Worm (Caenorhabditis elegans) whole organism, L3 larva: ENCODE data around the gene tftc-5.

ENCODE experiments used
- R02D3.7 ChIP-seq: fragments of 150-350 bp; optimal IDR thresholded peaks from 2 replicates; lab custom pipeline; 2014; ENCODE audit warnings: missing biosample characterization, missing genetic modification characterization
- ZK546.5 ChIP-seq: sonication (generic microtip); optimal IDR thresholded peaks from 2 replicates; lab custom pipeline; 2017; ENCODE audit warnings: missing biosample characterization, missing genetic modification characterization
- aly-2 ChIP-seq: fragments of 150-350 bp; optimal IDR thresholded peaks from 2 replicates; lab custom pipeline; 2014; ENCODE audit warnings: missing biosample characterization, missing genetic modification characterization
- ama-1 ChIP-seq: fragments of 150-350 bp; optimal IDR thresholded peaks from 2 replicates; lab custom pipeline; 2018
- ceh-16 ChIP-seq: sonication (generic microtip); optimal IDR thresholded peaks from 2 replicates; lab custom pipeline; 2017; ENCODE audit warnings: missing biosample characterization, missing genetic modification characterization
- ceh-28 ChIP-seq: fragments of 150-350 bp; optimal IDR thresholded peaks from 2 replicates; lab custom pipeline; 2014; ENCODE audit warnings: missing biosample characterization, missing genetic modification reagents, missing genetic modification characterization
- ceh-82 ChIP-seq: fragments of 150-350 bp; optimal IDR thresholded peaks from 2 replicates; lab custom pipeline; 2014; ENCODE audit warnings: missing biosample characterization, missing genetic modification characterization
- daf-12 ChIP-seq: fragments of 150-350 bp; optimal IDR thresholded peaks from 2 replicates; lab custom pipeline; 2014; ENCODE audit warnings: missing biosample characterization, missing genetic modification reagents, missing genetic modification characterization
- egl-27 ChIP-seq: sonication (generic microtip); optimal IDR thresholded peaks from 4 replicates; lab custom pipeline; 2017; ENCODE audit warnings: missing biosample characterization, missing genetic modification reagents, missing genetic modification characterization
- egl-5 ChIP-seq: fragments of 150-350 bp; optimal IDR thresholded peaks from 2 replicates; lab custom pipeline; 2017; ENCODE audit warnings: missing biosample characterization, missing genetic modification reagents, missing genetic modification characterization, inconsistent platforms
- elt-2 ChIP-seq: sonication (generic microtip); optimal IDR thresholded peaks from 2 replicates; lab custom pipeline; 2016; ENCODE audit warnings: missing genetic modification reagents, mild to moderate bottlenecking, missing genetic modification characterization, missing compliant biosample characterization
- elt-3 ChIP-seq, 3 experiments: fragments of 150-350 bp in 1 of 3; sonication (generic microtip) in 2 of 3; optimal IDR thresholded peaks; 2 replicates in 2 of 3; 4 replicates in 1 of 3; lab custom pipeline; 2014 to 2017; ENCODE audit warnings: missing biosample characterization in 3 of 3, missing genetic modification characterization in 3 of 3
- eor-1 ChIP-seq, 2 experiments: fragments of 150-350 bp; optimal IDR thresholded peaks; 2 replicates each; lab custom pipeline; 2014 to 2018; ENCODE audit warnings: missing biosample characterization in 2 of 2, missing genetic modification characterization in 2 of 2
- fkh-2 ChIP-seq: fragments of 150-350 bp; optimal IDR thresholded peaks from 2 replicates; lab custom pipeline; 2014; ENCODE audit warnings: missing biosample characterization, missing genetic modification reagents, missing genetic modification characterization
- fos-1 ChIP-seq: fragments of 150-350 bp; optimal IDR thresholded peaks from 2 replicates; lab custom pipeline; 2014; ENCODE audit warnings: missing biosample characterization, missing genetic modification characterization
- hmg-11 ChIP-seq: sonication (generic microtip); optimal IDR thresholded peaks from 2 replicates; lab custom pipeline; 2016; ENCODE audit warnings: missing genetic modification characterization, missing compliant biosample characterization
- jun-1 ChIP-seq: fragments of 150-350 bp; optimal IDR thresholded peaks from 2 replicates; lab custom pipeline; 2014; ENCODE audit warnings: missing biosample characterization, missing genetic modification reagents, missing genetic modification characterization
- lin-15B ChIP-seq: fragments of 150-350 bp; optimal IDR thresholded peaks from 2 replicates; lab custom pipeline; 2014; ENCODE audit warnings: missing biosample characterization, missing genetic modification characterization
- lin-39 ChIP-seq: fragments of 150-350 bp; optimal IDR thresholded peaks from 2 replicates; lab custom pipeline; 2018; ENCODE audit warnings: missing biosample characterization, missing genetic modification reagents, missing genetic modification characterization
- lsy-12 ChIP-seq: sonication (generic microtip); optimal IDR thresholded peaks from 2 replicates; lab custom pipeline; 2016; ENCODE audit warnings: mild to moderate bottlenecking, missing genetic modification characterization, missing compliant biosample characterization
- mdl-1 ChIP-seq: fragments of 150-350 bp; optimal IDR thresholded peaks from 2 replicates; lab custom pipeline; 2014; ENCODE audit warnings: missing biosample characterization, missing genetic modification characterization
- nfya-1 ChIP-seq: sonication (generic microtip); optimal IDR thresholded peaks from 2 replicates; lab custom pipeline; 2017; ENCODE audit warnings: missing genetic modification characterization, mild to moderate bottlenecking, missing compliant biosample characterization, antibody characterized with exemption, moderate library complexity; ENCODE audit not compliant: insufficient read depth
- nhr-11 ChIP-seq: fragments of 150-350 bp; optimal IDR thresholded peaks from 2 replicates; lab custom pipeline; 2014; ENCODE audit warnings: missing biosample characterization, missing genetic modification characterization
- nhr-12 ChIP-seq: fragments of 150-350 bp; optimal IDR thresholded peaks from 2 replicates; lab custom pipeline; 2014; ENCODE audit warnings: missing biosample characterization, missing genetic modification characterization
- nhr-23 ChIP-seq: fragments of 150-350 bp; optimal IDR thresholded peaks from 2 replicates; lab custom pipeline; 2014; ENCODE audit warnings: missing biosample characterization, missing genetic modification reagents, missing genetic modification characterization
- nhr-237 ChIP-seq: fragments of 150-350 bp; optimal IDR thresholded peaks from 2 replicates; lab custom pipeline; 2014; ENCODE audit warnings: missing biosample characterization, missing genetic modification characterization
- nhr-25 ChIP-seq: sonication (generic microtip); optimal IDR thresholded peaks from 2 replicates; lab custom pipeline; 2017; ENCODE audit warnings: missing biosample characterization, missing genetic modification characterization
- nhr-28 ChIP-seq: fragments of 150-350 bp; optimal IDR thresholded peaks from 2 replicates; lab custom pipeline; 2014; ENCODE audit warnings: missing biosample characterization, missing genetic modification characterization
- nhr-43 ChIP-seq: sonication (generic microtip); optimal IDR thresholded peaks from 2 replicates; lab custom pipeline; 2016; ENCODE audit warnings: mild to moderate bottlenecking, missing genetic modification characterization, missing compliant biosample characterization; ENCODE audit not compliant: poor library complexity, severe bottlenecking
- nhr-67 ChIP-seq: fragments of 150-350 bp; optimal IDR thresholded peaks from 2 replicates; lab custom pipeline; 2014; ENCODE audit warnings: missing biosample characterization, missing genetic modification characterization
- pha-4 ChIP-seq: fragments of 150-350 bp; optimal IDR thresholded peaks from 2 replicates; lab custom pipeline; 2014; ENCODE audit warnings: missing biosample characterization, missing genetic modification reagents, missing genetic modification characterization
- pqm-1 ChIP-seq: fragments of 150-350 bp; optimal IDR thresholded peaks from 2 replicates; lab custom pipeline; 2017; ENCODE audit warnings: missing biosample characterization, missing genetic modification characterization, inconsistent platforms
- sea-2 ChIP-seq: fragments of 150-350 bp; sonication (generic microtip); optimal IDR thresholded peaks from 4 replicates; lab custom pipeline; 2014; ENCODE audit warnings: missing biosample characterization, missing genetic modification reagents, missing genetic modification characterization
- skn-1 ChIP-seq: fragments of 150-350 bp; optimal IDR thresholded peaks from 2 replicates; lab custom pipeline; 2014; ENCODE audit warnings: missing biosample characterization, missing genetic modification characterization
- snpc-4 ChIP-seq: fragments of 150-350 bp; optimal IDR thresholded peaks from 2 replicates; lab custom pipeline; 2014; ENCODE audit warnings: missing biosample characterization, missing genetic modification characterization
- tbx-2 ChIP-seq: sonication (generic microtip); optimal IDR thresholded peaks from 2 replicates; lab custom pipeline; 2016; ENCODE audit warnings: mild to moderate bottlenecking, missing genetic modification characterization, missing compliant biosample characterization
- unc-39 ChIP-seq: sonication (generic microtip); optimal IDR thresholded peaks from 4 replicates; lab custom pipeline; 2017; ENCODE audit warnings: missing biosample characterization, missing genetic modification characterization
- unc-62 ChIP-seq: fragments of 150-350 bp; sonication (generic microtip); optimal IDR thresholded peaks from 4 replicates; lab custom pipeline; 2014; ENCODE audit warnings: missing biosample characterization, missing genetic modification reagents, missing genetic modification characterization
- ztf-11 ChIP-seq: fragments of 150-350 bp; optimal IDR thresholded peaks from 2 replicates; lab custom pipeline; 2014; ENCODE audit warnings: missing biosample characterization, missing genetic modification characterization
- ztf-4 ChIP-seq: fragments of 150-350 bp; optimal IDR thresholded peaks from 2 replicates; lab custom pipeline; 2014; ENCODE audit warnings: missing biosample characterization, missing genetic modification characterization

The tftc-5 gene

ce11 chrIII:3986368-3986767, 35.6 kb upstream of the tftc-5 start, which contains the start of gene Y1A5A.1:
Y1A5A.1 (minus strand) TSS chrIII:3986661.
- TF ChIP-seq snpc-4 (no peak), sea-2 (GFP tag; lab: Kevin White, UChicago) (no peak), elt-3 (tag; optimal IDR thresholded peaks at IDR 0.05; lab: Kevin White, UChicago) (no peak), jun-1 (tag; lab: Kevin White, UChicago) (no peak), elt-2 (no peak), nhr-11 (no peak), ztf-4 (tag; lab: Kevin White, UChicago) (no peak), nhr-12 (tag; lab: Kevin White, UChicago) (no peak), ceh-82 (tag; lab: Kevin White, UChicago) (no peak), unc-62 (GFP tag; lab: Kevin White, UChicago) (no peak), fkh-2 (no peak), hmg-11 (tag; lab: Kevin White, UChicago) (no peak), nhr-237 (tag; lab: Kevin White, UChicago) (no peak), egl-5 (tag; lab: Kevin White, UChicago) (no peak)

ce11 chrIII:3987759-3988158, 34.2 kb upstream of the tftc-5 start, which contains the start of gene C36E8.6:
C36E8.6 (plus strand) TSS chrIII:3988059.
- TF ChIP-seq lsy-12 (tag; lab: Kevin White, UChicago) (no peak), lin-15B (tag; lab: Kevin White, UChicago) (no peak), elt-3 (tag; optimal IDR thresholded peaks at IDR 0.05; lab: Kevin White, UChicago) (no peak), egl-27 (tag; lab: Kevin White, UChicago) (no peak), daf-12 (no peak)
- TF ChIP-seq, all 47 proteins: peak for 0

- TF ChIP-seq nfya-1 (tag; lab: Kevin White, UChicago) = peak; percentile 33
- TF ChIP-seq unc-62 (GFP tag; lab: Kevin White, UChicago) = no peak
- no peak for TF ChIP-seq mdl-1
- TF ChIP-seq, all 47 proteins: peak for 1
These were observed 30.6 kb upstream of the tftc-5 start for ce11 chrIII:3991362-3991761.

ce11 chrIII:3992089-3992488, 29.9 kb upstream of the tftc-5 start, which contains the start of gene glb-11:
glb-11 (minus strand) TSS chrIII:3992189.
- no peak for TF ChIP-seq ztf-11 (tag; lab: Kevin White, UChicago)
- no peak for TF ChIP-seq fkh-2
- TF ChIP-seq nhr-25 (tag; lab: Kevin White, UChicago) = no peak
- no peak for TF ChIP-seq mdl-1
- no peak for TF ChIP-seq lsy-12 (tag; lab: Kevin White, UChicago)
- TF ChIP-seq pha-4 = no peak
- no peak for TF ChIP-seq ceh-16
- TF ChIP-seq fos-1 = no peak
- no peak for TF ChIP-seq lin-15B (tag; lab: Kevin White, UChicago)
- TF ChIP-seq pqm-1 = no peak
- no peak for TF ChIP-seq nhr-43 (tag; lab: Kevin White, UChicago)
- no peak for TF ChIP-seq aly-2 (tag; lab: Kevin White, UChicago)
- no peak for TF ChIP-seq eor-1 (tag; optimal IDR thresholded peaks at IDR 0.05; lab: Kevin White, UChicago)
- TF ChIP-seq lin-39 (tag; lab: Kevin White, UChicago) = no peak
- TF ChIP-seq, all 47 proteins: peak for 0

ce11 chrIII:3994457-3994856, 27.5 kb upstream of the tftc-5 start:
- no peak for TF ChIP-seq ztf-11 (tag; lab: Kevin White, UChicago)
- no peak for TF ChIP-seq pqm-1
- no peak for TF ChIP-seq sea-2 (GFP tag; lab: Kevin White, UChicago)
- no peak for TF ChIP-seq ztf-4 (tag; lab: Kevin White, UChicago)
- peak; percentile 29 for TF ChIP-seq egl-5 (tag; lab: Kevin White, UChicago)
- no peak for TF ChIP-seq mdl-1

ce11 chrIII:4004064-4004580, 17.8 kb upstream of the tftc-5 start, which contains the start of gene tif-1A:
tif-1A (minus strand) TSS chrIII:4004114.
- TF ChIP-seq ceh-82 (tag; lab: Kevin White, UChicago) (no peak), unc-39 (tag; lab: Kevin White, UChicago) (no peak), R02D3.7 (peak; percentile 68), nhr-23 (tag; lab: Kevin White, UChicago) (peak; percentile 84), nhr-67 (tag; lab: Kevin White, UChicago) (no peak), ceh-28 (peak; percentile 45), nhr-12 (tag; lab: Kevin White, UChicago) (no peak), pqm-1 (peak; percentile 95), ama-1 (peak; percentile 61), tbx-2 (tag; lab: Kevin White, UChicago) (peak; percentile 65), egl-5 (tag; lab: Kevin White, UChicago) (peak; percentile 19), nhr-11 (no peak), nhr-28 (tag; lab: Kevin White, UChicago) (no peak), sea-2 (GFP tag; lab: Kevin White, UChicago) (peak; percentile 21), ztf-11 (tag; lab: Kevin White, UChicago) (no peak), ZK546.5 (tag; lab: Kevin White, UChicago) (no peak), nhr-237 (tag; lab: Kevin White, UChicago) (no peak), snpc-4 (peak; percentile 82), mdl-1 (no peak), elt-3 (tag; optimal IDR thresholded peaks at IDR 0.05; lab: Kevin White, UChicago) (no peak), eor-1 (tag; optimal IDR thresholded peaks at IDR 0.05; lab: Kevin White, UChicago) (no peak), hmg-11 (tag; lab: Kevin White, UChicago) (peak; percentile 88), skn-1 (tag; lab: Kevin White, UChicago) (peak; percentile 76), fkh-2 (no peak), aly-2 (tag; lab: Kevin White, UChicago) (no peak), unc-62 (GFP tag; lab: Kevin White, UChicago) (no peak), daf-12 (no peak)
